Fruit fly (Drosophila melanogaster) whole organism, embryonic: Measurements from ENCODE around the gene CG13138.

ENCODE experiments used
- ATbp ChIP-seq: fragments of 200-800 bp; sonication (Bioruptor generic); optimal IDR thresholded peaks from 2 replicates; lab custom pipeline; 2017; ENCODE audit warnings: missing biosample characterization, mild to moderate bottlenecking, missing genetic modification characterization, missing genetic modification reagents
- CG10959 ChIP-seq: fragments of 200-800 bp; sonication (Bioruptor generic); IDR thresholded peaks from 2 replicates; pipeline ENCODE4 v1.3.6; 2022; ENCODE audit warnings: missing biosample characterization, missing genetic modification characterization
- CG11456 ChIP-seq: fragments of 200-800 bp; sonication (Bioruptor generic); IDR thresholded peaks from 3 replicates; pipeline ENCODE4 v1.3.6; 2022; ENCODE audit warnings: missing biosample characterization, missing genetic modification characterization
- CG12104 ChIP-seq: fragments of 200-800 bp; sonication (Bioruptor generic); optimal IDR thresholded peaks from 3 replicates; lab custom pipeline; 2016; ENCODE audit warnings: missing biosample characterization, missing genetic modification characterization
- CG12236 ChIP-seq: fragments of 200-800 bp; sonication (Bioruptor generic); optimal IDR thresholded peaks from 2 replicates; lab custom pipeline; 2016; ENCODE audit warnings: missing biosample characterization, missing genetic modification characterization
- CG12659 ChIP-seq: fragments of 200-800 bp; sonication (Bioruptor generic); optimal IDR thresholded peaks from 3 replicates; lab custom pipeline; 2017; ENCODE audit warnings: mild to moderate bottlenecking, missing biosample characterization, missing genetic modification reagents, missing genetic modification characterization
- CG15479 ChIP-seq: fragments of 200-800 bp; sonication (Bioruptor generic); optimal IDR thresholded peaks from 3 replicates; lab custom pipeline; 2019; ENCODE audit warnings: missing biosample characterization, mild to moderate bottlenecking, missing genetic modification characterization, moderate library complexity
- CG1647 ChIP-seq: fragments of 200-800 bp; sonication (Bioruptor generic); optimal IDR thresholded peaks from 3 replicates; lab custom pipeline; 2016; ENCODE audit warnings: missing biosample characterization, missing genetic modification characterization
- CG17568 ChIP-seq: fragments of 200-800 bp; sonication (Bioruptor generic); optimal IDR thresholded peaks from 2 replicates; lab custom pipeline; 2018; ENCODE audit warnings: missing biosample characterization, mild to moderate bottlenecking, missing genetic modification characterization, moderate library complexity
- CG17612 ChIP-seq: fragments of 200-800 bp; sonication (Bioruptor generic); IDR thresholded peaks from 2 replicates; pipeline ENCODE4 v1.3.6; 2022; ENCODE audit warnings: missing biosample characterization, missing genetic modification characterization
- CG17912 ChIP-seq: fragments of 200-800 bp; sonication (Bioruptor generic); optimal IDR thresholded peaks from 2 replicates; lab custom pipeline; 2018; ENCODE audit warnings: missing biosample characterization, mild to moderate bottlenecking, missing genetic modification characterization
- CG2120 ChIP-seq: fragments of 200-800 bp; sonication (Bioruptor generic); optimal IDR thresholded peaks from 3 replicates; lab custom pipeline; 2016; ENCODE audit warnings: missing biosample characterization, missing genetic modification characterization
- CG31365 ChIP-seq: fragments of 200-800 bp; sonication (Bioruptor generic); optimal IDR thresholded peaks from 2 replicates; lab custom pipeline; 2018; ENCODE audit warnings: missing biosample characterization, mild to moderate bottlenecking, missing genetic modification characterization
- CG3847 ChIP-seq: fragments of 200-800 bp; sonication (Bioruptor generic); IDR thresholded peaks from 2 replicates; pipeline ENCODE4 v1.3.6; 2022; ENCODE audit warnings: missing biosample characterization, missing genetic modification characterization
- CG6254 ChIP-seq: fragments of 200-800 bp; sonication (Bioruptor generic); optimal IDR thresholded peaks from 3 replicates; lab custom pipeline; 2017; ENCODE audit warnings: mild to moderate bottlenecking, missing biosample characterization, missing genetic modification reagents, missing genetic modification characterization
- CG8478 ChIP-seq: fragments of >200 bp; optimal IDR thresholded peaks from 2 replicates; lab custom pipeline; 2018
- CG9215 ChIP-seq: fragments of 200-800 bp; sonication (Bioruptor generic); IDR thresholded peaks from 2 replicates; pipeline ENCODE4 v1.3.6; 2022; ENCODE audit warnings: missing biosample characterization, missing genetic modification characterization
- CG9817 ChIP-seq: fragments of 200-800 bp; sonication (Bioruptor generic); optimal IDR thresholded peaks from 2 replicates; lab custom pipeline; 2018; ENCODE audit warnings: missing biosample characterization, mild to moderate bottlenecking, missing genetic modification characterization, moderate library complexity
- CTCF ChIP-seq: fragments of 200-800 bp; sonication (Bioruptor generic); optimal IDR thresholded peaks from 2 replicates; lab custom pipeline; 2017; ENCODE audit warnings: missing biosample characterization, mild to moderate bottlenecking, missing genetic modification characterization, moderate library complexity
- CkIIα-i1 ChIP-seq: fragments of 200-800 bp; sonication (Bioruptor generic); IDR thresholded peaks from 2 replicates; pipeline ENCODE4 v1.3.6; 2022; ENCODE audit warnings: missing biosample characterization, missing genetic modification characterization
- Dbx ChIP-seq: fragments of 200-800 bp; sonication (Bioruptor generic); IDR thresholded peaks from 3 replicates; pipeline ENCODE4 v1.3.6; 2022; ENCODE audit warnings: missing biosample characterization, missing genetic modification characterization
- Dek ChIP-seq: fragments of 200-800 bp; sonication (Bioruptor generic); optimal IDR thresholded peaks from 3 replicates; lab custom pipeline; 2019; ENCODE audit warnings: missing biosample characterization, mild to moderate bottlenecking, missing genetic modification characterization, moderate library complexity
- Dip3 ChIP-seq: fragments of 200-800 bp; sonication (Bioruptor generic); optimal IDR thresholded peaks from 3 replicates; lab custom pipeline; 2016; ENCODE audit warnings: missing biosample characterization, missing genetic modification characterization
- Dp ChIP-seq: fragments of 200-800 bp; sonication (Bioruptor generic); optimal IDR thresholded peaks from 2 replicates; lab custom pipeline; 2018; ENCODE audit warnings: missing biosample characterization, mild to moderate bottlenecking, missing genetic modification characterization, moderate library complexity
- Dref ChIP-seq: fragments of 200-800 bp; sonication (Bioruptor generic); IDR thresholded peaks from 2 replicates; pipeline ENCODE4 v1.3.6; 2022; ENCODE audit warnings: missing biosample characterization, missing genetic modification characterization
- H2.0 ChIP-seq: fragments of 200-800 bp; sonication (Bioruptor generic); IDR thresholded peaks from 2 replicates; pipeline ENCODE4 v1.3.6; 2022; ENCODE audit warnings: missing biosample characterization, missing genetic modification characterization
- HLH4C ChIP-seq: fragments of 200-800 bp; sonication (Bioruptor generic); IDR thresholded peaks from 3 replicates; pipeline ENCODE4 v1.3.6; 2022; ENCODE audit warnings: missing biosample characterization, missing genetic modification characterization; ENCODE audit not compliant: partially characterized antibody
- Hr3 ChIP-seq: fragments of 200-800 bp; sonication (Bioruptor generic); optimal IDR thresholded peaks from 3 replicates; lab custom pipeline; 2016; ENCODE audit warnings: missing biosample characterization, missing genetic modification characterization
- NC2α ChIP-seq: fragments of 200-800 bp; sonication (Bioruptor generic); optimal IDR thresholded peaks from 2 replicates; lab custom pipeline; 2016; ENCODE audit warnings: missing biosample characterization, missing genetic modification characterization
- Nf-YC ChIP-seq: fragments of 200-800 bp; optimal IDR thresholded peaks from 3 replicates; lab custom pipeline; 2019; ENCODE audit warnings: missing biosample characterization, mild to moderate bottlenecking, missing genetic modification characterization, moderate library complexity
- PHDP ChIP-seq: fragments of 200-800 bp; sonication (Bioruptor generic); optimal IDR thresholded peaks from 3 replicates; lab custom pipeline; 2018; ENCODE audit warnings: missing biosample characterization, mild to moderate bottlenecking, missing genetic modification characterization, moderate library complexity
- Sox100B ChIP-seq: fragments of 200-800 bp; sonication (Bioruptor generic); optimal IDR thresholded peaks from 3 replicates; lab custom pipeline; 2018; ENCODE audit warnings: missing biosample characterization, mild to moderate bottlenecking, missing genetic modification characterization
- Sox102F ChIP-seq: fragments of 200-800 bp; sonication (Bioruptor generic); optimal IDR thresholded peaks from 2 replicates; lab custom pipeline; 2018; ENCODE audit warnings: missing biosample characterization, mild to moderate bottlenecking, missing genetic modification characterization, moderate library complexity
- Sry-β ChIP-seq: fragments of 200-800 bp; sonication (Bioruptor generic); optimal IDR thresholded peaks from 2 replicates; lab custom pipeline; 2018; ENCODE audit warnings: missing biosample characterization, mild to moderate bottlenecking, missing genetic modification characterization, moderate library complexity
- ara ChIP-seq: fragments of 200-800 bp; sonication (Bioruptor generic); IDR thresholded peaks from 2 replicates; pipeline ENCODE4 v1.3.6; 2022; ENCODE audit warnings: missing biosample characterization, missing genetic modification characterization
- az2 ChIP-seq: fragments of 200-800 bp; sonication (Bioruptor generic); optimal IDR thresholded peaks from 3 replicates; lab custom pipeline; 2016; ENCODE audit warnings: missing biosample characterization, missing genetic modification characterization
- bbx ChIP-seq: fragments of 200-800 bp; sonication (Bioruptor generic); IDR thresholded peaks from 2 replicates; pipeline ENCODE4 v1.3.6; 2022; ENCODE audit warnings: missing biosample characterization, missing genetic modification characterization; ENCODE audit not compliant: partially characterized antibody
- emc ChIP-seq: fragments of 200-800 bp; sonication (Bioruptor generic); optimal IDR thresholded peaks from 2 replicates; lab custom pipeline; 2016; ENCODE audit warnings: missing biosample characterization, missing genetic modification characterization
- exex ChIP-seq: fragments of 200-800 bp; sonication (Bioruptor generic); optimal IDR thresholded peaks from 4 replicates; lab custom pipeline; 2018; ENCODE audit warnings: missing biosample characterization, mild to moderate bottlenecking, missing genetic modification characterization, moderate library complexity
- her ChIP-seq: fragments of 200-800 bp; sonication (Bioruptor generic); optimal IDR thresholded peaks from 2 replicates; lab custom pipeline; 2016; ENCODE audit warnings: missing biosample characterization, missing genetic modification characterization
- mirr ChIP-seq: fragments of 200-800 bp; sonication (Bioruptor generic); optimal IDR thresholded peaks from 3 replicates; lab custom pipeline; 2018; ENCODE audit warnings: missing biosample characterization, mild to moderate bottlenecking, missing genetic modification characterization
- pan ChIP-seq, 4 experiments: fragments of >200 bp in 3 of 4; fragments of 200-800 bp in 1 of 4; sonication (Bioruptor generic) in 1 of 4; optimal IDR thresholded peaks in 3 of 4; IDR thresholded peaks in 1 of 4; 2 replicates each; pipeline versions ENCODE4 v1.3.6 to Lab custom; 2017 to 2022; ENCODE audit warnings: missing biosample characterization in 2 of 4, missing genetic modification characterization in 2 of 4, mixed read lengths in 1 of 4
- pfk ChIP-seq: fragments of 200-800 bp; sonication (Bioruptor generic); optimal IDR thresholded peaks from 2 replicates; lab custom pipeline; 2018; ENCODE audit warnings: missing biosample characterization, mild to moderate bottlenecking, missing genetic modification characterization, moderate library complexity
- pho ChIP-seq: fragments of 200-800 bp; sonication (Bioruptor generic); optimal IDR thresholded peaks from 2 replicates; lab custom pipeline; 2016; ENCODE audit warnings: missing biosample characterization, missing genetic modification characterization
- prd ChIP-seq, 3 experiments: fragments of >200 bp in 2 of 3; fragments of 200-800 bp in 1 of 3; sonication (Bioruptor generic) in 1 of 3; optimal IDR thresholded peaks in 2 of 3; IDR thresholded peaks in 1 of 3; 2 replicates in 2 of 3; 3 replicates in 1 of 3; pipeline versions ENCODE4 v1.3.6 to Lab custom; 2017 to 2022; ENCODE audit warnings: missing biosample characterization in 1 of 3, missing genetic modification characterization in 1 of 3
- pzg ChIP-seq: fragments of 200-800 bp; sonication (Bioruptor generic); optimal IDR thresholded peaks from 3 replicates; lab custom pipeline; 2018; ENCODE audit warnings: missing biosample characterization, mild to moderate bottlenecking, missing genetic modification characterization, moderate library complexity
- sd ChIP-seq: fragments of 200-800 bp; sonication (Bioruptor generic); optimal IDR thresholded peaks from 3 replicates; lab custom pipeline; 2018; ENCODE audit warnings: missing biosample characterization, mild to moderate bottlenecking, missing genetic modification characterization, moderate library complexity
- sima ChIP-seq: fragments of 200-800 bp; sonication (Bioruptor generic); optimal IDR thresholded peaks from 2 replicates; lab custom pipeline; 2016; ENCODE audit warnings: missing biosample characterization, missing genetic modification characterization
- tap ChIP-seq: fragments of 200-800 bp; optimal IDR thresholded peaks from 3 replicates; lab custom pipeline; 2019; ENCODE audit warnings: missing biosample characterization, mild to moderate bottlenecking, missing genetic modification characterization, moderate library complexity
- tup ChIP-seq: fragments of 200-800 bp; sonication (Bioruptor generic); optimal IDR thresholded peaks from 2 replicates; lab custom pipeline; 2016; ENCODE audit warnings: missing biosample characterization, mild to moderate bottlenecking, missing genetic modification characterization, moderate library complexity
- zf30C ChIP-seq: fragments of 200-800 bp; sonication (Bioruptor generic); optimal IDR thresholded peaks from 3 replicates; lab custom pipeline; 2018; ENCODE audit warnings: missing biosample characterization, mild to moderate bottlenecking, missing genetic modification characterization

CG13138 gene

dm6 chr2L:10334854-10335277 lies 33.0 kb upstream of the CG13138 start (continued):
- TF ChIP-seq CG10959 (GFP tag; lab: Robert Waterston, UW) (no peak), CG17612 (GFP tag; lab: Robert Waterston, UW) (no peak), CTCF (GFP tag; lab: Kevin White, UChicago) (peak; percentile 26), CG2120 (GFP tag; lab: Kevin White, UChicago) (peak; percentile 69), PHDP (tag; lab: Kevin White, UChicago) (peak; percentile 65), Dek (tag; lab: Kevin White, UChicago) (peak; percentile 60), CG3847 (no peak), Sox102F (no peak), tap (tag; lab: Kevin White, UChicago) (peak; percentile 34), her (GFP tag; lab: Kevin White, UChicago) (peak; percentile 75), CG8478 (lab: Kevin White, UChicago) (no peak), pan (optimal IDR thresholded peaks at IDR 0.05; lab: Kevin White, UChicago) (no peak), pan (GFP tag; optimal IDR thresholded peaks at IDR 0.05 in 1 of 2, IDR thresholded peaks at IDR 0.05 in 1 of 2) (no peak), mirr (peak; percentile 99), sima (GFP tag; lab: Kevin White, UChicago) (no peak), CG17568 (GFP tag; lab: Kevin White, UChicago) (peak; percentile 72), CkIIα-i1 (GFP tag; lab: Robert Waterston, UW) (no peak), Dp (no peak), Sox100B (GFP tag; lab: Kevin White, UChicago) (peak; percentile 77), sd (tag; lab: Kevin White, UChicago) (peak; percentile 93), Dbx (GFP tag; lab: Robert Waterston, UW) (peak; percentile 81; the same call in 2 of the 3 replicates), CG6254 (GFP tag; lab: Kevin White, UChicago) (peak; percentile 75), CG12659 (GFP tag; lab: Kevin White, UChicago) (peak; percentile 77), Sry-β (peak; percentile 17), CG12104 (GFP tag; lab: Kevin White, UChicago) (no peak), CG31365 (tag; lab: Kevin White, UChicago) (no peak), ATbp (GFP tag; lab: Kevin White, UChicago) (peak; percentile 73), exex (peak; percentile 97), NC2α (GFP tag; lab: Kevin White, UChicago) (no peak), CG1647 (GFP tag; lab: Kevin White, UChicago) (peak; percentile 61), prd (optimal IDR thresholded peaks at IDR 0.05; lab: Kevin White, UChicago) (no peak), prd (GFP tag; IDR thresholded peaks at IDR 0.05; lab: Robert Waterston, UW) (no peak; the same call in 1 of the 3 replicates), pho (GFP tag; lab: Kevin White, UChicago) (peak; percentile 18), CG9215 (no peak), tup (GFP tag; lab: Kevin White, UChicago) (no peak), HLH4C (GFP tag; lab: Robert Waterston, UW) (no peak), pzg (GFP tag; lab: Kevin White, UChicago) (peak; percentile 58), Dref (peak; percentile 45), Dip3 (GFP tag; lab: Kevin White, UChicago) (no peak), CG15479 (GFP tag; lab: Kevin White, UChicago) (peak; percentile 73), Hr3 (GFP tag; lab: Kevin White, UChicago) (peak; percentile 6), ara (GFP tag; lab: Robert Waterston, UW) (peak; percentile 69), CG12236 (GFP tag; lab: Kevin White, UChicago) (peak; percentile 43), pfk (GFP tag; lab: Kevin White, UChicago) (peak; percentile 78), CG17912 (GFP tag; lab: Kevin White, UChicago) (peak; percentile 85), Nf-YC (tag; lab: Kevin White, UChicago) (peak; percentile 74), bbx (GFP tag; lab: Robert Waterston, UW) (peak; percentile 51), H2.0 (GFP tag; lab: Robert Waterston, UW) (no peak), CG9817 (no peak), az2 (GFP tag; lab: Kevin White, UChicago) (no peak), CG11456 (GFP tag; lab: Robert Waterston, UW) (no peak), emc (GFP tag; lab: Kevin White, UChicago) (no peak), zf30C (GFP tag; lab: Kevin White, UChicago) (no peak)
